Fruit fly (Drosophila melanogaster) whole organism, wandering third instar larva: Measurements from ENCODE around the gene TwdlG.

Source experiments
- Abd-B ChIP-seq: fragments of >200 bp; optimal IDR thresholded peaks from 2 replicates; lab custom pipeline; 2017; ENCODE audit warnings: missing biosample characterization, missing genetic modification characterization
- CG9705 ChIP-seq: fragments of 200-800 bp; sonication (Bioruptor generic); optimal IDR thresholded peaks from 2 replicates; lab custom pipeline; 2018; ENCODE audit warnings: missing biosample characterization, mild to moderate bottlenecking, missing genetic modification characterization
- Dfd ChIP-seq: fragments of >200 bp; optimal IDR thresholded peaks from 2 replicates; lab custom pipeline; 2017; ENCODE audit warnings: missing biosample characterization, missing genetic modification characterization
- HLH106 ChIP-seq: fragments of 200-800 bp; optimal IDR thresholded peaks from 3 replicates; lab custom pipeline; 2019; ENCODE audit warnings: missing biosample characterization, mild to moderate bottlenecking, missing genetic modification characterization, moderate library complexity
- Hr78 ChIP-seq: fragments of >200 bp; optimal IDR thresholded peaks from 2 replicates; lab custom pipeline; 2017; ENCODE audit warnings: missing biosample characterization, missing genetic modification characterization
- Myc ChIP-seq: fragments of >200 bp; optimal IDR thresholded peaks from 2 replicates; lab custom pipeline; 2017
- br ChIP-seq: fragments of 200-800 bp; sonication (Bioruptor generic); optimal IDR thresholded peaks from 2 replicates; lab custom pipeline; 2016; ENCODE audit warnings: missing biosample characterization, missing genetic modification characterization
- dsf ChIP-seq: sonication (Bioruptor generic); optimal IDR thresholded peaks from 2 replicates; lab custom pipeline; 2016; ENCODE audit warnings: missing biosample characterization, missing genetic modification characterization, borderline replicate concordance
- ey ChIP-seq: fragments of 200-800 bp; sonication (Bioruptor generic); optimal IDR thresholded peaks from 2 replicates; lab custom pipeline; 2016; ENCODE audit warnings: missing biosample characterization, missing genetic modification characterization
- pan ChIP-seq: fragments of >200 bp; optimal IDR thresholded peaks from 2 replicates; lab custom pipeline; 2017
- psq ChIP-seq: fragments of 200-800 bp; sonication (Bioruptor generic); optimal IDR thresholded peaks from 3 replicates; lab custom pipeline; 2017; ENCODE audit warnings: missing biosample characterization, mild to moderate bottlenecking, missing genetic modification characterization, moderate library complexity
- sv ChIP-seq: fragments of 200-800 bp; sonication (Bioruptor generic); optimal IDR thresholded peaks from 3 replicates; lab custom pipeline; 2016; ENCODE audit warnings: missing biosample characterization, missing genetic modification characterization
- usp ChIP-seq: fragments of >200 bp; optimal IDR thresholded peaks from 2 replicates; lab custom pipeline; 2017; ENCODE audit warnings: missing biosample characterization, missing genetic modification characterization

DNA sequence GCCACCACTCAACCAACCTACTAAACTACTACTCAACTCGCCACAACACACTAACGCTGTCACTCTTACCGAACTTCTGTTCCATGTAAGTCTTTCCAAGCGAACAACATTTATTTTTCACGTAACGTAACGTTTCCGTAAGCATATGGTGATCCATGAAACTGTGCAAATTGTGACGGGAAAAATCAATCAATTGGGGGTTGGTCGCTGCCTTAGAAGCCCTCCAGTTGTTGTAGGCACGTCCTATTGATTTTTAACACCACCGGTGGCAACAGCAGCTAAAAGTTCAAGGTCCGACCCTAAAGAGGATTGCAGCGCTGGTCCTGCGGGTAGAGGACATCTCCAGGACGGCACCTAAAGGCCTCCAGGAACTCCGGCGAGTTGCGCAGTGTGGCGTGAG is 41.0 kb upstream of the TwdlG start:
- TF ChIP-seq CG9705 (GFP tag; lab: Kevin White, UChicago) (no peak), Myc (no peak), sv (GFP tag; lab: Kevin White, UChicago) (no peak), psq (GFP tag; lab: Kevin White, UChicago) (no peak), Dfd (GFP tag; lab: Kevin White, UChicago) (no peak), usp (no peak), Abd-B (GFP tag; lab: Kevin White, UChicago) (no peak), pan (no peak), Hr78 (GFP tag; lab: Kevin White, UChicago) (no peak), dsf (GFP tag; lab: Kevin White, UChicago) (no peak), br (no peak), HLH106 (no peak), ey (GFP tag; lab: Kevin White, UChicago) (no peak)
